Worm (Caenorhabditis elegans): ENCODE data around the gene C29F7.1.

Gene C29F7.1

ce11 chrX:13379072-13379471 lies 30.7 kb upstream of the C29F7.1 start:
- TF ChIP-seq tbx-11 (GFP tag; IDR thresholded peaks at IDR 0.05) (no peak), tra-4 (tag; optimal IDR thresholded peaks at IDR 0.05) (no peak), hnd-1 (tag; optimal IDR thresholded peaks at IDR 0.05) (no peak), ceh-13 (GFP tag; optimal IDR thresholded peaks at IDR 0.05) (no peak), ets-7 (tag; optimal IDR thresholded peaks at IDR 0.05) (no peak), B0310.2 (tag; optimal IDR thresholded peaks at IDR 0.05) (no peak), ama-1 (optimal IDR thresholded peaks at IDR 0.05) (no peak), sea-1 (GFP tag; conservative IDR thresholded peaks at IDR 0.05) (no peak), hmg-4 (GFP tag; optimal IDR thresholded peaks at IDR 0.05) (no peak), hmbx-1 (tag; optimal IDR thresholded peaks at IDR 0.05) (no peak), ceh-36 (tag; optimal IDR thresholded peaks at IDR 0.05) (no peak), flt-1 (GFP tag; IDR thresholded peaks at IDR 0.05) (no peak), F13C5.2 (tag; optimal IDR thresholded peaks at IDR 0.05) (no peak), aly-1 (tag; optimal IDR thresholded peaks at IDR 0.05) (no peak)

- TF ChIP-seq aly-1 (tag; optimal IDR thresholded peaks at IDR 0.05) (no peak), tbx-37 (GFP tag; conservative IDR thresholded peaks at IDR 0.05) (no peak), ceh-13 (GFP tag; optimal IDR thresholded peaks at IDR 0.05) (no peak), tbx-11 (GFP tag; IDR thresholded peaks at IDR 0.05) (no peak), hmbx-1 (tag; optimal IDR thresholded peaks at IDR 0.05) (no peak)
Observed at ce11 chrX:13380988-13381742, 28.6 kb upstream of the C29F7.1 start.

- no peak for TF ChIP-seq tbx-11 (GFP tag; IDR thresholded peaks at IDR 0.05)
- TF ChIP-seq ama-1 (optimal IDR thresholded peaks at IDR 0.05), result no peak
- TF ChIP-seq pes-1 (GFP tag; IDR thresholded peaks at IDR 0.05), result no peak
Observed at ce11 chrX:13383273-13383672, 26.5 kb upstream of the C29F7.1 start.

- TF ChIP-seq tbx-37 (GFP tag; conservative IDR thresholded peaks at IDR 0.05) (no peak), scrt-1 (GFP tag; IDR thresholded peaks at IDR 0.05) (no peak), ceh-13 (GFP tag; optimal IDR thresholded peaks at IDR 0.05) (no peak), B0310.2 (tag; optimal IDR thresholded peaks at IDR 0.05) (no peak), hmg-4 (GFP tag; optimal IDR thresholded peaks at IDR 0.05) (no peak), ets-7 (tag; optimal IDR thresholded peaks at IDR 0.05) (no peak), tbx-11 (GFP tag; IDR thresholded peaks at IDR 0.05) (no peak), aly-1 (tag; optimal IDR thresholded peaks at IDR 0.05) (no peak), tra-4 (tag; optimal IDR thresholded peaks at IDR 0.05) (no peak), ceh-36 (tag; optimal IDR thresholded peaks at IDR 0.05) (no peak), pes-1 (GFP tag; IDR thresholded peaks at IDR 0.05) (no peak)
Observed at ce11 chrX:13384743-13385142, 25.0 kb upstream of the C29F7.1 start.

ce11 chrX:13387497-13387953 lies 22.2 kb upstream of the C29F7.1 start, which contains the start of gene C49F8.3:
TSS of gene C49F8.3 (minus strand) at chrX:13387547.
- TF ChIP-seq scrt-1 (GFP tag; IDR thresholded peaks at IDR 0.05) (no peak), tra-4 (tag; optimal IDR thresholded peaks at IDR 0.05) (no peak), aly-1 (tag; optimal IDR thresholded peaks at IDR 0.05) (no peak), flt-1 (GFP tag; IDR thresholded peaks at IDR 0.05) (no peak), hmbx-1 (tag; optimal IDR thresholded peaks at IDR 0.05) (no peak), ceh-13 (GFP tag; optimal IDR thresholded peaks at IDR 0.05) (no peak), tbx-11 (GFP tag; IDR thresholded peaks at IDR 0.05) (no peak), ama-1 (optimal IDR thresholded peaks at IDR 0.05) (no peak)

ce11 chrX:13388829-13389228 lies 20.9 kb upstream of the C29F7.1 start:
- no peak for TF ChIP-seq B0310.2 (tag; optimal IDR thresholded peaks at IDR 0.05)
- TF ChIP-seq ets-7 (tag; optimal IDR thresholded peaks at IDR 0.05), result no peak
- no peak for TF ChIP-seq flt-1 (GFP tag; IDR thresholded peaks at IDR 0.05)
- no peak for TF ChIP-seq tbx-11 (GFP tag; IDR thresholded peaks at IDR 0.05)
- TF ChIP-seq tbx-37 (GFP tag; conservative IDR thresholded peaks at IDR 0.05), result no peak
- TF ChIP-seq ama-1 (optimal IDR thresholded peaks at IDR 0.05), result no peak
- TF ChIP-seq hmg-4 (GFP tag; optimal IDR thresholded peaks at IDR 0.05), result no peak
- TF ChIP-seq hnd-1 (tag; optimal IDR thresholded peaks at IDR 0.05), result no peak
- no peak for TF ChIP-seq sea-1 (GFP tag; conservative IDR thresholded peaks at IDR 0.05)
- TF ChIP-seq F13C5.2 (tag; optimal IDR thresholded peaks at IDR 0.05), result no peak
- TF ChIP-seq ceh-36 (tag; optimal IDR thresholded peaks at IDR 0.05), result no peak
- no peak for TF ChIP-seq ceh-13 (GFP tag; optimal IDR thresholded peaks at IDR 0.05)
- no peak for TF ChIP-seq scrt-1 (GFP tag; IDR thresholded peaks at IDR 0.05)
- TF ChIP-seq aly-1 (tag; optimal IDR thresholded peaks at IDR 0.05), result no peak
- no peak for TF ChIP-seq hmbx-1 (tag; optimal IDR thresholded peaks at IDR 0.05)
- TF ChIP-seq tra-4 (tag; optimal IDR thresholded peaks at IDR 0.05), result no peak
- no peak for TF ChIP-seq pes-1 (GFP tag; IDR thresholded peaks at IDR 0.05)

ce11 chrX:13394971-13395370 lies 14.8 kb upstream of the C29F7.1 start, which contains the start of gene irld-2:
TSS of gene irld-2 (minus strand) at chrX:13395071.
- TF ChIP-seq sea-1 (GFP tag; conservative IDR thresholded peaks at IDR 0.05), result no peak
- no peak for TF ChIP-seq F13C5.2 (tag; optimal IDR thresholded peaks at IDR 0.05)
- no peak for TF ChIP-seq ceh-36 (tag; optimal IDR thresholded peaks at IDR 0.05)
- no peak for TF ChIP-seq hmbx-1 (tag; optimal IDR thresholded peaks at IDR 0.05)
- no peak for TF ChIP-seq hmg-4 (GFP tag; optimal IDR thresholded peaks at IDR 0.05)
- TF ChIP-seq ceh-13 (GFP tag; optimal IDR thresholded peaks at IDR 0.05), result no peak
- no peak for TF ChIP-seq tbx-11 (GFP tag; IDR thresholded peaks at IDR 0.05)
- no peak for TF ChIP-seq flt-1 (GFP tag; IDR thresholded peaks at IDR 0.05)

ce11 chrX:13396550-13397023 lies 13.1 kb upstream of the C29F7.1 start, which contains the start of gene F02C12.3:
TSS of gene F02C12.3 (plus strand) at chrX:13396973.
- TF ChIP-seq aly-1 (tag; optimal IDR thresholded peaks at IDR 0.05) (no peak), F13C5.2 (tag; optimal IDR thresholded peaks at IDR 0.05) (peak; percentile 6), hmg-4 (GFP tag; optimal IDR thresholded peaks at IDR 0.05) (no peak), ceh-13 (GFP tag; optimal IDR thresholded peaks at IDR 0.05) (no peak), B0310.2 (tag; optimal IDR thresholded peaks at IDR 0.05) (no peak)
